Worm (Caenorhabditis elegans) whole organism, L4/young adult: ENCODE results near the gene pmpl-1.

Experiments
- W03F9.2 ChIP-seq: fragments of 150-350 bp; optimal IDR thresholded peaks from 2 replicates; lab custom pipeline; 2014; ENCODE audit warnings: missing biosample characterization, missing genetic modification characterization
- dao-5 ChIP-seq: sonication (generic microtip); optimal IDR thresholded peaks from 2 replicates; lab custom pipeline; 2016; ENCODE audit warnings: missing genotype, missing genetic modification characterization, moderate library complexity, missing compliant biosample characterization
- him-1 ChIP-seq: sonication (generic microtip); optimal IDR thresholded peaks from 2 replicates; lab custom pipeline; 2016; ENCODE audit warnings: missing genotype, missing genetic modification reagents, missing genetic modification characterization, missing compliant biosample characterization

pmpl-1 gene

DNA sequence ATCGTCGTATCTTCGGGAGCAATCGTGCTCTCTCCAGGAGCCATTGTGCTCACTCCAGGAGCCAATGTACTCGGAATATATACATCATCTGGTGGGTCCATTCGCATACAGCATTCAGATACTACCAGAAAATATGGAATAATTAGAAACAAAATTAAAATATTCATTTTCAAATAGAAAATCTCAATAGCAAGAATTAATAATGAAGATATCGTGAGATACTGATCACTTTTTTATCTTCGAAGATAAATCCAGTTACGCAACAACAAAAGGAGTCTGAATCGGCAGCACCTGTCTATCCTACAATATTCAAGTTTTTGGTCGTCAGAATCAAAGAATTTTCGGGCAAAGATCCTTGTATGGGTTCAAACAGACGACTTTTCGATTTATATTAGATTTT is 19.1 kb upstream of the pmpl-1 start, which contains the start of gene F47B7.5:
Gene F47B7.5 (minus strand): TSS at position 101 of the 400 bp plus-strand sequence.
- TF ChIP-seq dao-5 (tag; lab: Kevin White, UChicago) (no peak), W03F9.2 (tag; lab: Kevin White, UChicago) (no peak), him-1 (no peak)

DNA sequence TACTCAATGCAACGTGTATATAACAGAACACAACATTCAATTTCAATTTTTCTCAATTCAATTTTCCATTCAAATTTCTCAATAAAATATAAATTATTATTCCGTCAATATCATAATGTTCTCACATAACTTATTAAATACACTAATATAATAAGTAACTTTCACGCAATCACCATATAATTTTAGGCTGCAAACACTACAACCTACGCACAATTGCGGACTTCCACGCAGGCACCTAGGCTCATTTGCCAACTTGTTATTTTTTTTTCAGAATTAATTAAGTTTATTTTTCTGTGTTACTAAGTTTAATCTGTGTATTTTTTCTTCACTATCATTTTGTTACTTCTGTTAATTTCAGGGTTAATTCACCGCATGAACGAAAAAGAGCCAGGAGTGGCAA is 15.4 kb upstream of the pmpl-1 start, which contains the start of gene F47B7.2:
Gene F47B7.2 (plus strand): TSS at position 358 of the 400 bp plus-strand sequence.
- TF ChIP-seq dao-5 (tag; lab: Kevin White, UChicago) (no peak), him-1 (no peak), W03F9.2 (tag; lab: Kevin White, UChicago) (no peak)

DNA sequence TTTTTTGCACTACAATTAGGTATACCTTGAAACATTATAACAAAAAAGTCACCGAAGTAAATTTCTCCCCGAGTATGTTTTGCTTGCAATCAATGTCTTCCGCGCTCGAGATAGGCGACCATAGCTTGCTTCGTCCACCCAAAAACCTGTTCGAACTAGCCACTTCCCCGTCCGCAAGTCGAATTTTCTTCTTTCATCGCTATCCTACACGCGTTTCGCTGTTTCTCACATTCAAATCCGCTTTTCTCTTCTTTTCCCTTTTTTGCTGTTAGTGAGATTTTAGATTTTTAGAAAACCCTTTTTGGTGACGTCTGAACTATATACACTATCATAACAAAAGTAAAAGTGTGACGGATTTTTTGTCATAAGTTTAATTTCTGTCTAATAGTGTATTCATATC is 14.6 kb upstream of the pmpl-1 start:
- TF ChIP-seq him-1 (no peak), W03F9.2 (tag; lab: Kevin White, UChicago) (no peak), dao-5 (tag; lab: Kevin White, UChicago) (no peak)

DNA sequence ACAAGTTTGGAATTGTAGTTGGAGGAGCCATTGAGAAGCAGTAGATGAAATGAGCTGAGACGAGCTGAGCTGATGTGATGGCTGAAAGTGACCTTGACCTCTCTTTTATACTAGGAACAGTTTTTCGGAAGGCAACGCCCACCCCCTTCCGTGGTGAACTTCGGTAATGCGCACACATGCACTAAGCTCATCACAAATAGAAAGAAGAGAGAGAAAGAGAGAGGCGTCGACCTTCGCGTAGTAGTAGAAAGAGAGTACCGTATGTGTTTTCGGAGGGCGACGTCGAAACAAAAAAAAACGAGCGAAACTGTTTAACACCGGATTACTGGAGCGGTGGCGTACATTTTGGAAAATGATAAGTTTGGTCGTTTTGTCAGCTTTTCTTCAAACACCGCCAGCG is 6.8 kb upstream of the pmpl-1 start, which contains the start of gene marg-1:
Gene marg-1 (minus strand): TSS at position 101 of the 400 bp plus-strand sequence.
- no peak for TF ChIP-seq him-1
- no peak for TF ChIP-seq dao-5 (tag; lab: Kevin White, UChicago)
- no peak for TF ChIP-seq W03F9.2 (tag; lab: Kevin White, UChicago)

DNA sequence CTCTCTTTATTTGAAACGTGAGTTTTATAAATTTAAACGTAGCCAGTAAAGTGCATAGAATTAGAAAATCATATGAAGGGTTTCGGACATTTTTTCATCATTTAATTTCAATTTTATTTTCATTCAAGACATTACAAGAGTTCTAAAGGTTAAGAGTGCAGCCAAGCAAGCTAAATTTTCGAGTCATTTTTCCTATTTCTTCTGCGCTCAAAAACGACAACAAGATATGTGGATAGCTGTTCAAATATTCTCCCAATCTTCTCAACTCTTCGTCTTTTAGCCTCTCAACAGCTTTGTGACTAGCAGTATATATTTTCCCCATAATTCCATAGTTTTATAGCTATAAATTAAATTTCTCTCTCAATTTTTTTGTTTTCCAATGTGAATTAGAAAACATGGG is 4.2 kb upstream of the pmpl-1 start:
- TF ChIP-seq W03F9.2 (tag; lab: Kevin White, UChicago) = no peak
- TF ChIP-seq him-1 = no peak
- TF ChIP-seq dao-5 (tag; lab: Kevin White, UChicago) = no peak

DNA sequence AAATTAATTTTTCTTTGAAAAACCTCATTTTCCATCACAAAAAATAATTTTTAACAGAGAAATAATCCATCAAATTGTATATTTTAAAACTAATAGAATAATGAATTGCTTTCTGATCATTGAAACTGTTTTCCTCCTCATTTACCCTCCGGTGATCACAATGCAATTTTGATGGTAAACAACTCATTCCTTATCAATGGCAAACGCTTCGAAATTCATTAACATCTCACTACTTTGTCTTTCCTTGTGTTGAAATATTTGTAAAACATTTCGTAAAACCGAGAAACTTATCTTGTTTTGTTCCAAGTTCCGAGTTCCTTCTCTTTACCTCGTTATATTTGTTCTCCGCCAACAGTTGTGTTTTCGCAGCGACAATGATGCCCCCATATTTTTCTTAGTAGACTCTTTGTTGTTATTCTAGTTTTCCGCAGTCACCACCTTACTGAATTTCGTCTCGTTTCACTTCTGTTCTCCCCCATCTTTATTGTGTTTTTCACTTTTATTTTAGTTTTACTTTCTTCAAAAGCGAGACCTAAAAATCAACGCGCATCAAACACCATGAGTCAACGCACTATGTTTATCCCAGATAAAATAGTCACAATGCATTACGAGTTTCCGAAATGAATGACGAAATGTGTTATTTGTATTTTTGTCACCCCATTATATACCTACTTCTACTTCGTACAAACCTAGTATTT is 2.6 kb upstream of the pmpl-1 start:
- TF ChIP-seq W03F9.2 (tag; lab: Kevin White, UChicago) = no peak
- no peak for TF ChIP-seq dao-5 (tag; lab: Kevin White, UChicago)
- TF ChIP-seq him-1 = no peak

DNA sequence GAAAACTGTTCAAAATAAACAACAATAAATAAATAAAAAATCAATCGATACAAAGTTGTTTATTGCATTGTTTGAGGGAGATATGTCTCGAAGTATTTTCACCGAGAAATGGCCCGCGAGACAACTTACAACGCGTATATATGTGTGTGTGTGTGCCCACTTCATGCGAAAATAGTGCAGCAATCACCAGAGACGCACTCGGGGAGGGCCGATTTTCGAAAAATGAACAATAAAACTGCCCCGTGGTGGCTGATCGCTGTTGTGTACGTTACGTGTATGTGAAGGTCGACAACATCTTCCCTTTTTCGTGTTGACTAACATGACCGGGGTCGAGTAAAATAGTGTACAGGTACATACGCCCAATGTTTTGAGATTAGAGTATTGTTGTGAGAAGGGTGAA is 657 bp downstream of the pmpl-1 start:
- TF ChIP-seq dao-5 (tag; lab: Kevin White, UChicago) (no peak), W03F9.2 (tag; lab: Kevin White, UChicago) (no peak), him-1 (no peak)

DNA sequence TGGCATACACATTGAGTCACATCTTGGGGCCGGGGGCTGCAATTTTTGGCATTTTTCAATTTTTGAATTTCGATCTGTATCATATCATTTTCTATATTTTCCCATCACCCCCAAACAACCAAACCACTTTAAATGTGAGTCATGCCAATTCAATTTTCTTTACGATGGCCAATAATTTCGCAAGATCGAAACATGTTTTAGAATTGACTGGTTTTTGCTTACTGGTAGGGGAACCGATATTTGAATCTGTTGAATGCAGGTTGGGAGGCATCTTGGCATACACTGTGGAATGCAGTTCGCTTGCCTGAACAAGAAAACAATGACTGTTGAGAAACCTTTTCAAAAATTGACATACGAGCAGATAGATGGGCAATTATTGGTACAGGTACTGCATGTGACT is 3.3 kb downstream of the pmpl-1 start:
- TF ChIP-seq W03F9.2 (tag; lab: Kevin White, UChicago) (no peak), him-1 (no peak), dao-5 (tag; lab: Kevin White, UChicago) (no peak)

DNA sequence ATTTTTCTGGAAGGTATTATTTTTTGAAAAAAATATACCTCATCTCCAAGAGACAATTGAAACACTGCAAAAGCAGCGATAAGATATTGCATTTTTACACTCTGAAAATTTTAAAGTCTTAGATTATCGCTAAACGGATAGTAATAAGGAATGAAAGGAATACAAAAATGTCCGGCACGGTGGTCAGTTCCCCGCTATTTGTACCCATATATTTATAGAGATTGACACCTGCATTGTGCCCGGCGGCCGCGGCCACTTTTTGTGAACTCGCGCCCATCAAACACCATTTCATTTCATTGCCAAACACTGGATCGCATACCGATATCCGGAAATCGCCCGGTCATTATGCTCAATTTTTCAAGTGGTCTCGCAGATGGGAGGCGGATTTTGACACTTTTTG is 4.9 kb downstream of the pmpl-1 start, which contains the start of gene idpp-5:
Gene idpp-5 (minus strand): TSS at position 101 of the 400 bp plus-strand sequence.
- no peak for TF ChIP-seq W03F9.2 (tag; lab: Kevin White, UChicago)
- no peak for TF ChIP-seq dao-5 (tag; lab: Kevin White, UChicago)
- no peak for TF ChIP-seq him-1

DNA sequence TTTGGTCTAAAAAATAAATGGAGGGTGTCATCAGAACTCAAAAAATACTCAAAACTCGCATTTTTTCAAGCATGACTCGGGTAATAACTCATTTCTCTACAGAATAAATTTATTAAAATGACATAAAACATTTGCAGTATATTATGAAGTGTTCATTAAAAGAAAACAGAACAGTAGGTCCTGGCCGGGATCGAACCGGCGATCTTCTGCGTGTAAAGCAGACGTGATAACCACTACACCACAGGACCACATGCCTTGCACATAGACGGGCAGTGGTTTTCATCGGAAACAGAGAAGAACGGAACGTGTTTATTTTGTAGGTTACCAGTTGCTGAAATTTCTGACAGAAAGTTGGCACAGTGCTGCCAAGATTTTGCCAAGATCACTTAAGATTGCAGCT is 5.6 kb downstream of the pmpl-1 start:
- TF ChIP-seq dao-5 (tag; lab: Kevin White, UChicago) (peak; percentile 32), him-1 (peak; percentile 21), W03F9.2 (tag; lab: Kevin White, UChicago) (no peak)

DNA sequence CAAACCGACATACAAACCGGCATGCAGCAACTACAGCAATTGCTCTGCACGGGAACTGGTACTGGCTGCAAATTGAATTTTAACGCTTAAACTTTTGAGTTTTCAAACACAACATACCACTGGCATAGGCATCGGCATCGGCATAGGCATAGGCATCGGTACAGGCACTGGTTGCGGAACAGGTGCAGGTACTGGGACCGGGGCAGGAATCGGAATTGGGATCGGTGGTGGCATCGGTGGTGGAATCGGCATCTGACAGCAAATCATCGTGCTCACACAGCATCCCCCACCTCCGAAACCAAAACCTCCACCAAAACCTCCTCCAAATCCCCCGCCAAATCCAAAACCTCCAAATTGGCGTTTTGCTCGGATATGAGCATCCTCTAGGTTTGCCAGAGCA is 6.3 kb downstream of the pmpl-1 start:
- TF ChIP-seq W03F9.2 (tag; lab: Kevin White, UChicago) (no peak), him-1 (no peak), dao-5 (tag; lab: Kevin White, UChicago) (no peak)

DNA sequence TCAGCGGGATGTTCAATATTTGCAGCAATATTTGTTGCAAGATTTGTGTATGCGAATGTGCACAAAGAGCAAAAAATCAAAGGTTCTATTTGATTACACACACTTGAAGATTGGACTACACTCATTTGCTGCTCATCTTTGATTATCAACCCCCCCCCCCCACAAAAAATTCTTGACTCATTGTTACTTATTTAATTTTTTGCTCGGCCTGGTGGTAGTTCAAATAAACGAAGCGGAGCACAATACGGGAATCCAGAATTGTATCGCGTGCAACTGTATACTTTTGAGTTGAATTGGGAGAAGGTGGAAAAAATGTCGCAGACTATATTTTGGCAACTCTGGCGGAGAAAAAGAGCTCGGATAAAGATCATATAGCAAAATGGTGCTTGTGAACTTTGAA is 7.8 kb downstream of the pmpl-1 start, which contains the start of gene F35A5.5:
Gene F35A5.5 (minus strand): TSS at position 101 of the 400 bp plus-strand sequence.
- TF ChIP-seq him-1 = no peak
- TF ChIP-seq dao-5 (tag; lab: Kevin White, UChicago) = no peak
- no peak for TF ChIP-seq W03F9.2 (tag; lab: Kevin White, UChicago)

DNA sequence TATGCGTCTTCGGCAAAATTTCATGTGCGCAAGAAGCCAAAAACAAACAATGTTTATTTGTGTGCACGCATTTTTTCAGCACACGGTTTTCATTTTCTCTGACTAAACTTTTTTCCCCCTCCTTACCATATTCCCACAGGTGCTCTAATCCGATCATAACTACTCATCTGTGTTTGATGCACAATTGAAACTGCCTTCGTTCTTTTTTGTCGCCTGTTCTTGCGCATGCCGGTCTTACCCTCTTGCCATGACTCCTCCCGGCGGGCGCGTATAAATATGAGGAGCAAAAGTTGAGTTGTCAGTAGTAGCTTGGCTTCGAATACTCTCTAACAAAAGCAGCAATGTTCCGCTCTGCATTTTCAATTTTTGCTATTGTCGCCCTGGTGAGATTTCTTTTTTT is 10.1 kb downstream of the pmpl-1 start, which contains the start of gene abu-10:
Gene abu-10 (plus strand): TSS at position 301 of the 400 bp plus-strand sequence.
- TF ChIP-seq dao-5 (tag; lab: Kevin White, UChicago) = no peak
- TF ChIP-seq him-1 = no peak

DNA sequence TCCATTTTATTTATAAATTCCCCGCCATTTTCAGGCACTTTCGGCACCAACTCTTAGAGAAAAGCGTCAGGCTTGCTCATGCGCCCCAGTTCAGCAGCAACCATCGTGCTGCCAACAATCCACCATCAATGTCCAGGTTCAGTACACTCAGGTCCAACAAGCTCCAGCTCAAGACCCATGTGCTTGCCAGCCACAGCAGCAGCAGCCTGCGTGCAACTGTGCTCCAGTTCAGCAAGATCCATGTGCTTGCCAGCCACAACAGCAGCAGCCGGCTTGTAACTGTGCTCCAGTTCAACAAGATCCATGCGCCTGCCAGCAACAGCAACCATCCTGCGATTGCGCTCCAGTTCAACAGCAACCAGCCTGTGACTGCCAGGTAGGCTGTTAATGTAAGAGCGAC is 10.5 kb downstream of the pmpl-1 start:
- TF ChIP-seq dao-5 (tag; lab: Kevin White, UChicago) (no peak), him-1 (no peak), W03F9.2 (tag; lab: Kevin White, UChicago) (no peak)

DNA sequence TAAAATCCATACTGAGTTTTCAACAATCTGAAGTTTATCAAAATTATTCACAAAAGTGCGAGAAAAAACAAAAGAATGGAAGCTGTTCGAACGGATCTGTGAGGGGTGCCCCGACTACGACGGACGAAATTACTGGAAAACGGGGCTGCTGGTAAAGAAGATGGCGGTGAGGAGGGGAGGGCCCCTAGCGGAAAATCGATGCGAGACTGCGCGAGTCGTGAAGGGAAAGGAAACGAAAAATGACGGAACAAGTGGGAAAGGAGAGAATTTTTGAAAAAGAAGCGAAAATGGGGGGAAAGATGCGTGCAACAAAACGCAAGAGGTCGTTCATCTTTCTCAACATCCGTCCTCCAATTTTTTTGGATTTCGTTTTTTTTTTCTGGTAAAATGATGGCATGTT is 14.9 kb downstream of the pmpl-1 start:
- TF ChIP-seq dao-5 (tag; lab: Kevin White, UChicago) (no peak), him-1 (no peak), W03F9.2 (tag; lab: Kevin White, UChicago) (no peak)
